Worm (Caenorhabditis elegans) whole organism, L3 larva: ENCODE results near the gene bath-9.

Experiments used
- ZK546.5 ChIP-seq: sonication (generic microtip); optimal IDR thresholded peaks from 2 replicates; lab custom pipeline; 2017; ENCODE audit warnings: missing biosample characterization, missing genetic modification characterization
- ama-1 ChIP-seq: fragments of 150-350 bp; optimal IDR thresholded peaks from 2 replicates; lab custom pipeline; 2018
- ceh-16 ChIP-seq: sonication (generic microtip); optimal IDR thresholded peaks from 2 replicates; lab custom pipeline; 2017; ENCODE audit warnings: missing biosample characterization, missing genetic modification characterization
- ceh-28 ChIP-seq: fragments of 150-350 bp; optimal IDR thresholded peaks from 2 replicates; lab custom pipeline; 2014; ENCODE audit warnings: missing biosample characterization, missing genetic modification reagents, missing genetic modification characterization
- ceh-82 ChIP-seq: fragments of 150-350 bp; optimal IDR thresholded peaks from 2 replicates; lab custom pipeline; 2014; ENCODE audit warnings: missing biosample characterization, missing genetic modification characterization
- daf-12 ChIP-seq: fragments of 150-350 bp; optimal IDR thresholded peaks from 2 replicates; lab custom pipeline; 2014; ENCODE audit warnings: missing biosample characterization, missing genetic modification reagents, missing genetic modification characterization
- egl-27 ChIP-seq: sonication (generic microtip); optimal IDR thresholded peaks from 4 replicates; lab custom pipeline; 2017; ENCODE audit warnings: missing biosample characterization, missing genetic modification reagents, missing genetic modification characterization
- egl-5 ChIP-seq: fragments of 150-350 bp; optimal IDR thresholded peaks from 2 replicates; lab custom pipeline; 2017; ENCODE audit warnings: missing biosample characterization, missing genetic modification reagents, missing genetic modification characterization, inconsistent platforms
- elt-1 ChIP-seq: fragments of 150-350 bp; optimal IDR thresholded peaks from 2 replicates; lab custom pipeline; 2014; ENCODE audit warnings: missing biosample characterization, missing genetic modification characterization
- elt-2 ChIP-seq: sonication (generic microtip); optimal IDR thresholded peaks from 2 replicates; lab custom pipeline; 2016; ENCODE audit warnings: missing genetic modification reagents, mild to moderate bottlenecking, missing genetic modification characterization, missing compliant biosample characterization
- fkh-10 ChIP-seq: sonication (generic microtip); optimal IDR thresholded peaks from 2 replicates; lab custom pipeline; 2017; ENCODE audit warnings: missing biosample characterization, missing genetic modification reagents, missing genetic modification characterization
- fkh-2 ChIP-seq: fragments of 150-350 bp; optimal IDR thresholded peaks from 2 replicates; lab custom pipeline; 2014; ENCODE audit warnings: missing biosample characterization, missing genetic modification reagents, missing genetic modification characterization
- hmg-11 ChIP-seq: sonication (generic microtip); optimal IDR thresholded peaks from 2 replicates; lab custom pipeline; 2016; ENCODE audit warnings: missing genetic modification characterization, missing compliant biosample characterization
- jun-1 ChIP-seq: fragments of 150-350 bp; optimal IDR thresholded peaks from 2 replicates; lab custom pipeline; 2014; ENCODE audit warnings: missing biosample characterization, missing genetic modification reagents, missing genetic modification characterization
- lin-15B ChIP-seq: fragments of 150-350 bp; optimal IDR thresholded peaks from 2 replicates; lab custom pipeline; 2014; ENCODE audit warnings: missing biosample characterization, missing genetic modification characterization
- lin-39 ChIP-seq: fragments of 150-350 bp; optimal IDR thresholded peaks from 2 replicates; lab custom pipeline; 2018; ENCODE audit warnings: missing biosample characterization, missing genetic modification reagents, missing genetic modification characterization
- lsy-12 ChIP-seq: sonication (generic microtip); optimal IDR thresholded peaks from 2 replicates; lab custom pipeline; 2016; ENCODE audit warnings: mild to moderate bottlenecking, missing genetic modification characterization, missing compliant biosample characterization
- mdl-1 ChIP-seq: fragments of 150-350 bp; optimal IDR thresholded peaks from 2 replicates; lab custom pipeline; 2014; ENCODE audit warnings: missing biosample characterization, missing genetic modification characterization
- mml-1 ChIP-seq: fragments of 150-350 bp; sonication (generic microtip); optimal IDR thresholded peaks from 3 replicates; lab custom pipeline; 2014; ENCODE audit warnings: missing biosample characterization, missing genetic modification characterization
- nhr-11 ChIP-seq: fragments of 150-350 bp; optimal IDR thresholded peaks from 2 replicates; lab custom pipeline; 2014; ENCODE audit warnings: missing biosample characterization, missing genetic modification characterization
- nhr-12 ChIP-seq: fragments of 150-350 bp; optimal IDR thresholded peaks from 2 replicates; lab custom pipeline; 2014; ENCODE audit warnings: missing biosample characterization, missing genetic modification characterization
- nhr-23 ChIP-seq: fragments of 150-350 bp; optimal IDR thresholded peaks from 2 replicates; lab custom pipeline; 2014; ENCODE audit warnings: missing biosample characterization, missing genetic modification reagents, missing genetic modification characterization
- nhr-25 ChIP-seq: sonication (generic microtip); optimal IDR thresholded peaks from 2 replicates; lab custom pipeline; 2017; ENCODE audit warnings: missing biosample characterization, missing genetic modification characterization
- nhr-28 ChIP-seq: fragments of 150-350 bp; optimal IDR thresholded peaks from 2 replicates; lab custom pipeline; 2014; ENCODE audit warnings: missing biosample characterization, missing genetic modification characterization
- nhr-76 ChIP-seq: fragments of 150-350 bp; sonication (generic microtip); optimal IDR thresholded peaks from 5 replicates; lab custom pipeline; 2014; ENCODE audit warnings: missing biosample characterization, missing genetic modification characterization
- nhr-77 ChIP-seq: fragments of 150-350 bp; optimal IDR thresholded peaks from 2 replicates; lab custom pipeline; 2014; ENCODE audit warnings: missing biosample characterization, missing genetic modification characterization
- pha-4 ChIP-seq: fragments of 150-350 bp; optimal IDR thresholded peaks from 2 replicates; lab custom pipeline; 2014; ENCODE audit warnings: missing biosample characterization, missing genetic modification reagents, missing genetic modification characterization
- pqm-1 ChIP-seq: fragments of 150-350 bp; optimal IDR thresholded peaks from 2 replicates; lab custom pipeline; 2017; ENCODE audit warnings: missing biosample characterization, missing genetic modification characterization, inconsistent platforms
- skn-1 ChIP-seq: fragments of 150-350 bp; optimal IDR thresholded peaks from 2 replicates; lab custom pipeline; 2014; ENCODE audit warnings: missing biosample characterization, missing genetic modification characterization
- snpc-4 ChIP-seq: fragments of 150-350 bp; optimal IDR thresholded peaks from 2 replicates; lab custom pipeline; 2014; ENCODE audit warnings: missing biosample characterization, missing genetic modification characterization
- tbx-2 ChIP-seq: sonication (generic microtip); optimal IDR thresholded peaks from 2 replicates; lab custom pipeline; 2016; ENCODE audit warnings: mild to moderate bottlenecking, missing genetic modification characterization, missing compliant biosample characterization
- zag-1 ChIP-seq: fragments of 150-350 bp; optimal IDR thresholded peaks from 2 replicates; lab custom pipeline; 2014; ENCODE audit warnings: missing biosample characterization, missing genetic modification characterization
- ztf-11 ChIP-seq: fragments of 150-350 bp; optimal IDR thresholded peaks from 2 replicates; lab custom pipeline; 2014; ENCODE audit warnings: missing biosample characterization, missing genetic modification characterization
- ztf-4 ChIP-seq: fragments of 150-350 bp; optimal IDR thresholded peaks from 2 replicates; lab custom pipeline; 2014; ENCODE audit warnings: missing biosample characterization, missing genetic modification characterization

The bath-9 gene

DNA sequence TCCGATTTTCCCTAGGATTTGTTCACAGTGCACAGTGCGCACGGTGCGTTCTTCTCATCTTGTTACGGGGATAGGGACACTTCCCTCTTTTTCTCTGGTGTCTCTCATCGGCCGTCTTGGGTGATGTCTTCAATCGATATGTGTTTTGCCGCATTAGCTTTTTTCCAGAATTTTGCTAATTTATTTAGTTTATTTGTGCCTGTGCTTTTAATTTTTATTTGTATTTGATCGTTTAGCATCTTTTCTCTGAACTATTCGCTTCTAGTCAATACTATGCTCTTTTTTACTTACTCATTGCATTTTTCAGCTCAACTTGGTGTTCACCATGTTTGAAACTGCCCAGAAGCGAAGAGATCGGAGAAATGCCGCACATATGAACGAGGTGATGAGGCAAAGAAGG is 36.6 kb upstream of the bath-9 start, which contains the start of gene F14D2.5:
Gene F14D2.5, plus strand, starts transcription at position 301 of the 400 bp plus-strand sequence.
- TF ChIP-seq egl-5 (tag; lab: Kevin White, UChicago) = no peak
- no peak for TF ChIP-seq mml-1 (tag; lab: Kevin White, UChicago)
- TF ChIP-seq ceh-82 (tag; lab: Kevin White, UChicago) = no peak
- no peak for TF ChIP-seq snpc-4 (tag; lab: Kevin White, UChicago)
- TF ChIP-seq skn-1 = no peak

ce11 chrII:3340818-3341217 is 36.1 kb upstream of the bath-9 start:
- TF ChIP-seq lin-15B (tag; lab: Kevin White, UChicago) (no peak), hmg-11 (tag; lab: Kevin White, UChicago) (no peak), lin-39 (tag; lab: Kevin White, UChicago) (no peak), nhr-25 (tag; lab: Kevin White, UChicago) (no peak), ceh-16 (no peak), ztf-4 (tag; lab: Kevin White, UChicago) (no peak), elt-2 (tag; lab: Kevin White, UChicago) (no peak)
- TF ChIP-seq, all 47 proteins: peak for 0

- TF ChIP-seq ZK546.5 (tag; lab: Kevin White, UChicago) (no peak), lsy-12 (tag; lab: Kevin White, UChicago) (no peak), ceh-28 (no peak), elt-2 (tag; lab: Kevin White, UChicago) (no peak), nhr-12 (no peak), nhr-23 (no peak), zag-1 (tag; lab: Kevin White, UChicago) (no peak), egl-5 (tag; lab: Kevin White, UChicago) (no peak), skn-1 (no peak)
Observed at ce11 chrII:3341989-3342388, 34.9 kb upstream of the bath-9 start, which contains the start of gene F14D2.11. Gene F14D2.11 (minus strand): TSS chrII:3342089.

- TF ChIP-seq ceh-16 (no peak), lin-15B (tag; lab: Kevin White, UChicago) (no peak), daf-12 (tag; lab: Kevin White, UChicago) (no peak), fkh-10 (GFP tag; lab: Kevin White, UChicago) (no peak), nhr-12 (no peak), mml-1 (tag; lab: Kevin White, UChicago) (no peak), egl-27 (tag; lab: Kevin White, UChicago) (no peak), ztf-11 (no peak), hmg-11 (tag; lab: Kevin White, UChicago) (no peak), nhr-11 (tag; lab: Kevin White, UChicago) (no peak), pqm-1 (tag; lab: Kevin White, UChicago) (no peak), mdl-1 (tag; lab: Kevin White, UChicago) (no peak)
Observed at ce11 chrII:3343714-3344113, 33.2 kb upstream of the bath-9 start, which contains the start of gene F14D2.15. Gene F14D2.15 (minus strand): TSS chrII:3343814.

DNA sequence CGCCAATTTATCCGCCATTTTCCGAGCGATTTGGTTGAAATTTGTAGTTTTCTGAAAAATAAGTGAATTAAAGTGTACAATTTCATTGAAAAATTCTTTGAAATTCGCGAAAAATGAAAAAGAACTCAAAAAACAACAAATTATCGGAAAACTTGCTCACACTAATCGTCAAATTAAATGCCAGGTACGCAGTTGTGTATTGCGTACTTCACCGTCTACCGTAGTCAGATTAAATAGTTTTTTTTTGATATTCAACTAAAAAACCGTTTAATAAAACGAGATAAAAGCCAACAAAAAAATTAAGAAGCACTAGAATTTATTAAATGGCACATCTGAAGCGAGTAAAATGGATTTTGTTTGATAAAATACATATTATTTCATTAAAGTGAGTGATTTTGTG is 32.0 kb upstream of the bath-9 start, which contains the start of gene bath-28:
Gene bath-28, minus strand, starts transcription at position 51 of the 400 bp plus-strand sequence.
- no peak for TF ChIP-seq fkh-10 (GFP tag; lab: Kevin White, UChicago)
- TF ChIP-seq fkh-2 (tag; lab: Kevin White, UChicago) = no peak
- no peak for TF ChIP-seq pha-4 (tag; lab: Kevin White, UChicago)
- no peak for TF ChIP-seq ztf-11
- no peak for TF ChIP-seq ama-1 (lab: Kevin White, UChicago)
- no peak for TF ChIP-seq ceh-82 (tag; lab: Kevin White, UChicago)
- no peak for TF ChIP-seq nhr-76 (tag; lab: Kevin White, UChicago)

ce11 chrII:3346328-3346780 is 30.5 kb upstream of the bath-9 start, which contains the start of gene bath-30:
Gene bath-30 (minus strand): TSS chrII:3346378.
- TF ChIP-seq tbx-2 (no peak), ZK546.5 (tag; lab: Kevin White, UChicago) (no peak), hmg-11 (tag; lab: Kevin White, UChicago) (no peak), jun-1 (tag; lab: Kevin White, UChicago) (no peak), mml-1 (tag; lab: Kevin White, UChicago) (no peak), nhr-76 (tag; lab: Kevin White, UChicago) (no peak), nhr-77 (no peak), skn-1 (no peak), nhr-28 (tag; lab: Kevin White, UChicago) (no peak), elt-1 (tag; lab: Kevin White, UChicago) (no peak)
